Fruit fly (Drosophila melanogaster): Measurements from ENCODE around the gene prg.

Gene prg

dm6 chr2L:8449358-8449757 lies 14.9 kb upstream of the prg start, which contains the start of gene Aasdh:
TSS of gene Aasdh (minus strand) at chr2L:8449576.
- TF ChIP-seq CG6276 (GFP tag; optimal IDR thresholded peaks at IDR 0.05) (no peak), Hr4 (GFP tag; optimal IDR thresholded peaks at IDR 0.05) (no peak), CG3919 (GFP tag; optimal IDR thresholded peaks at IDR 0.05) (no peak), CG6163 (GFP tag; IDR thresholded peaks at IDR 0.05) (no peak), CG1621 (tag; optimal IDR thresholded peaks at IDR 0.05) (no peak), Ets96B (tag; optimal IDR thresholded peaks at IDR 0.05) (no peak)

dm6 chr2L:8451497-8451896 lies 12.8 kb upstream of the prg start:
- TF ChIP-seq Eip93F (GFP tag; optimal IDR thresholded peaks at IDR 0.05): peak; percentile 52
- no peak for TF ChIP-seq CG3032 (tag; optimal IDR thresholded peaks at IDR 0.05)

- TF ChIP-seq salr (GFP tag; optimal IDR thresholded peaks at IDR 0.05) (no peak), esn (GFP tag; optimal IDR thresholded peaks at IDR 0.05) (peak; percentile 23), Hr38 (GFP tag; optimal IDR thresholded peaks at IDR 0.05) (no peak), vri (GFP tag; optimal IDR thresholded peaks at IDR 0.05) (peak; percentile 3), OdsH (GFP tag; optimal IDR thresholded peaks at IDR 0.05) (peak; percentile 23), acj6 (GFP tag; optimal IDR thresholded peaks at IDR 0.05) (peak; percentile 24), CG6163 (GFP tag; IDR thresholded peaks at IDR 0.05) (no peak), dsx (GFP tag; optimal IDR thresholded peaks at IDR 0.05; ENCODE audit: poor library complexity, severe bottlenecking) (peak; percentile 35), ss (GFP tag; optimal IDR thresholded peaks at IDR 0.05) (no peak), CG6808 (GFP tag; optimal IDR thresholded peaks at IDR 0.05) (no peak), Eip93F (GFP tag; optimal IDR thresholded peaks at IDR 0.05) (no peak), CG3919 (GFP tag; optimal IDR thresholded peaks at IDR 0.05) (peak; percentile 4), cyc (GFP tag; optimal IDR thresholded peaks at IDR 0.05) (no peak), CG4318 (GFP tag; optimal IDR thresholded peaks at IDR 0.05) (no peak), CG1621 (tag; optimal IDR thresholded peaks at IDR 0.05) (no peak), CG7368 (GFP tag; optimal IDR thresholded peaks at IDR 0.05) (no peak), CG3032 (tag; optimal IDR thresholded peaks at IDR 0.05) (no peak), topi (GFP tag; optimal IDR thresholded peaks at IDR 0.05) (peak; percentile 16), fd85E (GFP tag; optimal IDR thresholded peaks at IDR 0.05) (no peak), Hr4 (GFP tag; optimal IDR thresholded peaks at IDR 0.05) (peak; percentile 28), spab (GFP tag; optimal IDR thresholded peaks at IDR 0.05) (no peak), pdm3 (GFP tag; optimal IDR thresholded peaks at IDR 0.05) (peak; percentile 17), fkh (GFP tag; optimal IDR thresholded peaks at IDR 0.05) (peak; percentile 65), Lpt (GFP tag; optimal IDR thresholded peaks at IDR 0.05) (no peak), Eip75B (GFP tag; optimal IDR thresholded peaks at IDR 0.05) (no peak), Sox14 (GFP tag; optimal IDR thresholded peaks at IDR 0.05) (no peak), Hr39 (GFP tag; optimal IDR thresholded peaks at IDR 0.05) (peak; percentile 23), net (GFP tag; optimal IDR thresholded peaks at IDR 0.05) (peak; percentile 10), CG9139 (GFP tag; optimal IDR thresholded peaks at IDR 0.05) (no peak), CG10631 (GFP tag; optimal IDR thresholded peaks at IDR 0.05) (no peak), Eip78C (GFP tag) (peak; percentile 73), Sox15 (GFP tag; optimal IDR thresholded peaks at IDR 0.05) (no peak), Ets96B (tag; optimal IDR thresholded peaks at IDR 0.05) (peak; percentile 6), achi (GFP tag; optimal IDR thresholded peaks at IDR 0.05) (peak; percentile 24), eg (GFP tag; IDR thresholded peaks at IDR 0.05) (no peak), CG16779 (tag; optimal IDR thresholded peaks at IDR 0.05) (no peak), CG6854 (GFP tag; optimal IDR thresholded peaks at IDR 0.05) (no peak), svp (GFP tag) (peak; percentile 38), CG6792 (GFP tag; optimal IDR thresholded peaks at IDR 0.05) (no peak), Met (GFP tag; optimal IDR thresholded peaks at IDR 0.05) (peak; percentile 14), CG6276 (GFP tag; optimal IDR thresholded peaks at IDR 0.05) (no peak), CG11294 (GFP tag; IDR thresholded peaks at IDR 0.05) (no peak), CG10669 (GFP tag; optimal IDR thresholded peaks at IDR 0.05) (peak; percentile 30), Ets21C (GFP tag; optimal IDR thresholded peaks at IDR 0.05) (no peak), Blimp-1 (GFP tag; optimal IDR thresholded peaks at IDR 0.05) (no peak), CG8632 (GFP tag; optimal IDR thresholded peaks at IDR 0.05) (no peak)
These were observed 2.4 kb upstream of the prg start for dm6 chr2L:8461782-8462453.
